Fruit fly (Drosophila melanogaster): ENCODE data around the gene RhoGAP16F.

The RhoGAP16F gene

DNA sequence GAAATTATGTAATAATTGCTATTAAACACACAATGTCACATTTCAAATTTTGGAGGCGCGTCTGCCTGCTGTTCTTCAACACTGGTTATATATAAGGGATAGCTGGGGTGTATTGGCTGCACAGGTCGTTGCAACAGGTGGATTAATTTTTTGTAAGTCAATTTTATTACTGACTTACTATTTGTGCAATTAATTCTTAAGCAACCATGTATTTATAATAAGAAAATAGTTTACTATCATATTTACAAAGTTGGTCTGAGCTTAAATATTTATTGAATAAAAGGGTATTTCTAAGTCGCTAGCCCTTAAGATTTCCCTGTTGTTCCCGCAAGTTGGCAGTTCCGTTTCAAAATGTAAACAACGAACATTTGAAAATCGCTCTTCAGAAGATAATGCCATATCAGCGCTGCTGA is at the start of gene RhoGAP16F (continued):
- TF ChIP-seq CG2202 (tag; optimal IDR thresholded peaks at IDR 0.05) (peak; percentile 72), en (GFP tag; optimal IDR thresholded peaks at IDR 0.05) (peak; percentile 9), br (optimal IDR thresholded peaks at IDR 0.05) (no peak), Ravus (GFP tag; IDR thresholded peaks at IDR 0.05) (peak; percentile 48), Ptx1 (GFP tag; IDR thresholded peaks at IDR 0.05) (peak; percentile 93), zfh1 (GFP tag; IDR thresholded peaks at IDR 0.05) (peak; percentile 90), Scr (GFP tag; IDR thresholded peaks at IDR 0.05; ENCODE audit: partially characterized antibody) (no peak), org-1 (GFP tag; optimal IDR thresholded peaks at IDR 0.05) (peak; percentile 56), Ada2b (GFP tag; IDR thresholded peaks at IDR 0.05) (peak; percentile 70), Awh (GFP tag; IDR thresholded peaks at IDR 0.05) (peak; percentile 67), klu (GFP tag; IDR thresholded peaks at IDR 0.05) (peak; percentile 78), yki (optimal IDR thresholded peaks at IDR 0.05) (no peak), sob (GFP tag; IDR thresholded peaks at IDR 0.05) (peak; percentile 88), CG4404 (GFP tag; IDR thresholded peaks at IDR 0.05) (peak; percentile 88), CG14965 (GFP tag; optimal IDR thresholded peaks at IDR 0.05; ENCODE audit: borderline replicate concordance) (no peak), vnd (GFP tag; IDR thresholded peaks at IDR 0.05; ENCODE audit: partially characterized antibody) (no peak), CG12299 (tag; optimal IDR thresholded peaks at IDR 0.05) (peak; percentile 53), CG18599 (GFP tag; optimal IDR thresholded peaks at IDR 0.05) (peak; percentile 88), Side (GFP tag; optimal IDR thresholded peaks at IDR 0.05) (peak; percentile 68), CHES-1-like (GFP tag; optimal IDR thresholded peaks at IDR 0.05) (peak; percentile 28), fd102C (GFP tag; optimal IDR thresholded peaks at IDR 0.05) (peak; percentile 18), CG6683 (GFP tag; optimal IDR thresholded peaks at IDR 0.05) (peak; percentile 55), tap (tag; optimal IDR thresholded peaks at IDR 0.05) (peak; percentile 76), CG7556 (GFP tag; optimal IDR thresholded peaks at IDR 0.05) (peak; percentile 76), Sry-β (GFP tag; optimal IDR thresholded peaks at IDR 0.05) (peak; percentile 6), CG2116 (GFP tag; optimal IDR thresholded peaks at IDR 0.05) (peak; percentile 60), Fer3 (tag; optimal IDR thresholded peaks at IDR 0.05) (peak; percentile 84), pb (GFP tag; optimal IDR thresholded peaks at IDR 0.05) (no peak), chif (GFP tag; optimal IDR thresholded peaks at IDR 0.05) (peak; percentile 71 to 85), gem (tag; optimal IDR thresholded peaks at IDR 0.05) (peak; percentile 92), tgo (GFP tag; IDR thresholded peaks at IDR 0.05) (peak; percentile 85), h (optimal IDR thresholded peaks at IDR 0.05) (no peak), Rfx (GFP tag; IDR thresholded peaks at IDR 0.05) (peak; percentile 85), cg (GFP tag; optimal IDR thresholded peaks at IDR 0.05) (no peak), tup (GFP tag; optimal IDR thresholded peaks at IDR 0.05) (peak; percentile 39), CG1792 (GFP tag; optimal IDR thresholded peaks at IDR 0.05) (peak; percentile 41), CG14441 (GFP tag; IDR thresholded peaks at IDR 0.05) (peak; percentile 85), CG13123 (GFP tag; optimal IDR thresholded peaks at IDR 0.05) (peak; percentile 50), CG12659 (GFP tag; optimal IDR thresholded peaks at IDR 0.05) (peak; percentile 79), mam (GFP tag; optimal IDR thresholded peaks at IDR 0.05) (peak; percentile 88), CG30020 (tag; optimal IDR thresholded peaks at IDR 0.05) (peak; percentile 49), Xrp1 (GFP tag; IDR thresholded peaks at IDR 0.05) (peak; percentile 91), HmgZ (tag; optimal IDR thresholded peaks at IDR 0.05) (peak; percentile 87), Atf-2 (GFP tag; optimal IDR thresholded peaks at IDR 0.05) (peak; percentile 75), Nf-YB (GFP tag; optimal IDR thresholded peaks at IDR 0.05) (peak; percentile 57), corto (GFP tag; optimal IDR thresholded peaks at IDR 0.05) (no peak), CG6254 (GFP tag; optimal IDR thresholded peaks at IDR 0.05) (peak; percentile 56), CG10543 (GFP tag; optimal IDR thresholded peaks at IDR 0.05) (peak; percentile 84), CG10366 (GFP tag; IDR thresholded peaks at IDR 0.05) (peak; percentile 84), CG3847 (GFP tag; IDR thresholded peaks at IDR 0.05) (peak; percentile 85), CG8388 (GFP tag; optimal IDR thresholded peaks at IDR 0.05) (peak; percentile 82), CG17385 (GFP tag; optimal IDR thresholded peaks at IDR 0.05) (peak; percentile 76)

All from whole organism, embryonic.